Worm (Caenorhabditis elegans) whole organism, L3 larva: ENCODE results near the gene raga-1.
A peak's percentile ranks its signal among the peaks of the same experiment; 100 is the strongest.

Experiments
- egl-27 ChIP-seq: sonication (generic microtip); optimal IDR thresholded peaks from 4 replicates; lab custom pipeline; 2017; ENCODE audit warnings: missing biosample characterization, missing genetic modification reagents, missing genetic modification characterization
- elt-3 ChIP-seq, 3 experiments: fragments of 150-350 bp in 1 of 3; sonication (generic microtip) in 2 of 3; optimal IDR thresholded peaks; 2 replicates in 2 of 3; 4 replicates in 1 of 3; lab custom pipeline; 2014 to 2017; ENCODE audit warnings: missing biosample characterization in 3 of 3, missing genetic modification characterization in 3 of 3
- hmg-11 ChIP-seq: sonication (generic microtip); optimal IDR thresholded peaks from 2 replicates; lab custom pipeline; 2016; ENCODE audit warnings: missing genetic modification characterization, missing compliant biosample characterization
- nhr-11 ChIP-seq: fragments of 150-350 bp; optimal IDR thresholded peaks from 2 replicates; lab custom pipeline; 2014; ENCODE audit warnings: missing biosample characterization, missing genetic modification characterization
- nhr-12 ChIP-seq: fragments of 150-350 bp; optimal IDR thresholded peaks from 2 replicates; lab custom pipeline; 2014; ENCODE audit warnings: missing biosample characterization, missing genetic modification characterization
- nhr-25 ChIP-seq: sonication (generic microtip); optimal IDR thresholded peaks from 2 replicates; lab custom pipeline; 2017; ENCODE audit warnings: missing biosample characterization, missing genetic modification characterization
- nhr-28 ChIP-seq: fragments of 150-350 bp; optimal IDR thresholded peaks from 2 replicates; lab custom pipeline; 2014; ENCODE audit warnings: missing biosample characterization, missing genetic modification characterization
- pqm-1 ChIP-seq: fragments of 150-350 bp; optimal IDR thresholded peaks from 2 replicates; lab custom pipeline; 2017; ENCODE audit warnings: missing biosample characterization, missing genetic modification characterization, inconsistent platforms
- ztf-11 ChIP-seq: fragments of 150-350 bp; optimal IDR thresholded peaks from 2 replicates; lab custom pipeline; 2014; ENCODE audit warnings: missing biosample characterization, missing genetic modification characterization

DNA sequence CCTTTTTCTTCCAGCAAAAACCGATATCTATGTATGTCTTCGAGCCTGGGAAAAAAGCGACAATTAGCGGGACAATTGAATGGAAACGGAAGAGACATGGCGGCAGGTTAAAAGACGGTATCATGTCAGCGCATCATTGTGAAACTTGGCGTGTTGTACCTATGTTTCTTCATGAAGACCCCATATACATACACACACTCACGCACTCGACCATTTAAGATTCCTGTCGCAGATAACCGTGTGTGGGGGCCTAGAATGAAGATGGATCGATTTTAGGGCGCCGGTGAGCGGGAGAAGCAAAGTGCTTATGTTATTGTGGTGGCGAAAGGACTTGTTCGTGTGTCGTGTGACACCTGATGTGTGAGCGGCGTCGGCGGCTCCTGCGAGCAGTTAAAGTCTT is 24.3 kb upstream of the raga-1 start:
- no peak for TF ChIP-seq elt-3 (tag; optimal IDR thresholded peaks at IDR 0.05; lab: Kevin White, UChicago)
- TF ChIP-seq ztf-11 (tag; lab: Kevin White, UChicago), result no peak
- no peak for TF ChIP-seq nhr-12 (tag; lab: Kevin White, UChicago)
- TF ChIP-seq pqm-1, result no peak
- no peak for TF ChIP-seq nhr-28 (tag; lab: Kevin White, UChicago)
- no peak for TF ChIP-seq hmg-11 (tag; lab: Kevin White, UChicago)
- TF ChIP-seq nhr-11 (tag; lab: Kevin White, UChicago), result no peak
- TF ChIP-seq egl-27 (tag; lab: Kevin White, UChicago), result no peak
- peak; percentile 24 for TF ChIP-seq nhr-25 (tag; lab: Kevin White, UChicago)
